Worm (Caenorhabditis elegans): ENCODE data around the gene rps-27.

The rps-27 gene

DNA sequence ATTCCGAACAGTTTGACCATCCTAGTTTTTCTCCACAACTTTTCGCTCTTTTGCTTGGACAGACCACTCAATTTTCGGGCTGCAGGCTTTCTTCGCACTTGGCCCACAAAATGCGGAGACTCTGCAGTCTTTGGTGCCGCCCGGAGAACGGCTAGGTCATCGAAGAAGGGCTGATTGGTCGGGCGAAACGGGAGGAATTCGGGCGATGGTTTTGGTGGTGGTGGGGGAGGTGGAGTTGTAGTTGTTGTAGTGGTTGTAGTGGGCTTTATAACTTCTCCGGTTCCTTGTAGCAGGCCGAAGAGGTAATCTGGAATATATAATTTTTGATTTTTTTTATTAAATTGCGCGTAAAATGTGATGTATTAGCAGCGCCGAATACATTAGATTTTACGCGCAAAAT, 33.8 kb upstream of the rps-27 start:
- no peak for TF ChIP-seq lin-39 (tag; optimal IDR thresholded peaks at IDR 0.05)
- TF ChIP-seq aly-2 (tag; optimal IDR thresholded peaks at IDR 0.05): no peak
- TF ChIP-seq ceh-28 (tag; optimal IDR thresholded peaks at IDR 0.05): no peak
- TF ChIP-seq sea-2 (GFP tag; optimal IDR thresholded peaks at IDR 0.05): no peak
- no peak for TF ChIP-seq jun-1 (tag; optimal IDR thresholded peaks at IDR 0.05)
- no peak for TF ChIP-seq mml-1 (tag; optimal IDR thresholded peaks at IDR 0.05)
- TF ChIP-seq nhr-12 (tag; optimal IDR thresholded peaks at IDR 0.05): no peak
- TF ChIP-seq ceh-9 (tag; optimal IDR thresholded peaks at IDR 0.05): no peak
- TF ChIP-seq ceh-16 (tag; optimal IDR thresholded peaks at IDR 0.05): no peak
- no peak for TF ChIP-seq R02D3.7 (tag; optimal IDR thresholded peaks at IDR 0.05)

DNA sequence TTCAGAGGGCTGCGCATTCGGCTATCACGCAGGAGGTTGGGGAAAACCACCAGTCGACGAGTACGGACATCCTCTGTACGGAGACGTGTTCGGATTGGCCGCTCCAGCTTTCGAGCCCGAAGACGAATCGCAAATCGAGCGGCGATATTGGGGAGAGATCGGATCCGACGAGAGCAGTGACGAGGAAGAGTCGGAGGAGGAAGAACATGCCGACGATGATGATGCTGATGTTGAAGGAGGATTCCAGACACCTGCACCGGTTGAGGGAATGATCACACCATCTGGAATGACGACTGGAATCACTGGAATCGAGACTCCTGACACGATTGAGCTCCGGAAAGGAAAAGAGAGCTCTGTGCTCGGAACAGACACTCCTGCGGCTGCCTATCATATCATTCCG, 26.3 kb upstream of the rps-27 start:
- TF ChIP-seq skn-1 (tag; optimal IDR thresholded peaks at IDR 0.05) (no peak), nhr-76 (tag; optimal IDR thresholded peaks at IDR 0.05) (no peak), ceh-82 (tag; optimal IDR thresholded peaks at IDR 0.05) (no peak), fkh-2 (tag; optimal IDR thresholded peaks at IDR 0.05) (no peak), nhr-237 (tag; optimal IDR thresholded peaks at IDR 0.05) (no peak), unc-62 (GFP tag; optimal IDR thresholded peaks at IDR 0.05) (no peak), zag-1 (tag; optimal IDR thresholded peaks at IDR 0.05) (no peak), ama-1 (optimal IDR thresholded peaks at IDR 0.05) (no peak), nfya-1 (tag; optimal IDR thresholded peaks at IDR 0.05; ENCODE audit: insufficient read depth) (no peak), ceh-28 (tag; optimal IDR thresholded peaks at IDR 0.05) (no peak)

DNA sequence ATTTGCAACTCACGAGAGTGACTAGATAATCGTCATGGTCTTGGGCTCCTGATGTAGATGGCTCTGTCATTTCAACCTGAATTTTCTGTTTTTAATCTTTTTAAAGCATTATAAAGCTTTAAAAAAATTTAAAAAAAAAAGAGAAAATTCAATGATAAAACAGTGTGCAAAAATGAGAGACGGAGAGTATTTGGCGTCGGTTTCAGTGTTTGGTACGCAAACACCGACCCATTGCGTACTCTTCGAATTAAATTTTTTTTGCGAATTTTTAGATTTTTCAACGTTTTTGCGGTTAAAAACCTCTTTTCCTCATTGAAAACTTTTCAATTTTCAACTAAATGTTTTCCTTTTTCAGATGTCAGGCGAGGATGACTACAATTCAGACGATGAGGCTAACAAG, 24.0 kb upstream of the rps-27 start, which contains the start of the genes W03F9.2 and sftb-2:
Gene W03F9.2 (minus strand): TSS at position 153 of the 400 bp plus-strand sequence.
Gene sftb-2 (plus strand): TSS at position 356 of the 400 bp plus-strand sequence.
- TF ChIP-seq ceh-16 (tag; optimal IDR thresholded peaks at IDR 0.05): no peak
- TF ChIP-seq snpc-4 (tag; optimal IDR thresholded peaks at IDR 0.05): peak; percentile 4
- peak; percentile 54 for TF ChIP-seq hmg-11 (tag; optimal IDR thresholded peaks at IDR 0.05)
- peak; percentile 52 for TF ChIP-seq nfya-1 (tag; optimal IDR thresholded peaks at IDR 0.05; ENCODE audit: insufficient read depth)
- TF ChIP-seq ztf-4 (tag; optimal IDR thresholded peaks at IDR 0.05): no peak
- no peak for TF ChIP-seq unc-62 (GFP tag; optimal IDR thresholded peaks at IDR 0.05)
- peak; percentile 63 for TF ChIP-seq pha-4 (tag; optimal IDR thresholded peaks at IDR 0.05)
- no peak for TF ChIP-seq nhr-11 (tag; optimal IDR thresholded peaks at IDR 0.05)
- TF ChIP-seq lin-15B (tag; optimal IDR thresholded peaks at IDR 0.05): peak; percentile 48
- peak; percentile 23 for TF ChIP-seq ama-1 (optimal IDR thresholded peaks at IDR 0.05)
- no peak for TF ChIP-seq egl-27 (tag; optimal IDR thresholded peaks at IDR 0.05)

DNA sequence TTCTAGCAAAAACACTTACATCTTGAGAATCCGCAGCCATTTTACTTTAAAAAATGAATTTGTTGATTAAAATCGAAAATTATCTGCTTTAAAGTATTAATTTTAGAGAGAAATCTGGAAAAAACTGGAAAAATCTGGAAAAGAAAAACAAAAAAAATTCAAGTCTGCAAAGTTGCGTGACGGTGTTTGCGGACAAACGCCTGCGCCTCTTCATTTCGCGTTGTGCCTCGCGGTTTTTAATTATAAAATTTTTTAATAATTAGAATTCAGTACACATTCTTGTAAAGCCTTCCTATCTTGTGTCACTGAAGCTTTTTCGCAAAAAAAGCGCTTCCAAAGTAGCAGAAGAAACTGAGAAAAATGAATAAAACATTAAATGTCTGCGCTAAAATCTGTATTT, 22.7 kb upstream of the rps-27 start, which contains the start of gene W03F9.1:
Gene W03F9.1 (minus strand): TSS at position 109 of the 400 bp plus-strand sequence.
- TF ChIP-seq lin-15B (tag; optimal IDR thresholded peaks at IDR 0.05) (peak; percentile 31), sea-2 (GFP tag; optimal IDR thresholded peaks at IDR 0.05) (no peak), nhr-28 (tag; optimal IDR thresholded peaks at IDR 0.05) (no peak), nhr-12 (tag; optimal IDR thresholded peaks at IDR 0.05) (no peak), nhr-23 (tag; optimal IDR thresholded peaks at IDR 0.05) (peak; percentile 58), elt-2 (tag; optimal IDR thresholded peaks at IDR 0.05) (peak; percentile 31), lin-39 (tag; optimal IDR thresholded peaks at IDR 0.05) (peak; percentile 49), pha-4 (tag; optimal IDR thresholded peaks at IDR 0.05) (peak; percentile 73), nfya-1 (tag; optimal IDR thresholded peaks at IDR 0.05; ENCODE audit: insufficient read depth) (peak; percentile 62), hmg-11 (tag; optimal IDR thresholded peaks at IDR 0.05) (peak; percentile 89), nhr-43 (tag; optimal IDR thresholded peaks at IDR 0.05; ENCODE audit: poor library complexity, severe bottlenecking) (peak; percentile 34), egl-5 (tag; optimal IDR thresholded peaks at IDR 0.05) (peak; percentile 64), fkh-10 (GFP tag; optimal IDR thresholded peaks at IDR 0.05) (peak; percentile 8)

DNA sequence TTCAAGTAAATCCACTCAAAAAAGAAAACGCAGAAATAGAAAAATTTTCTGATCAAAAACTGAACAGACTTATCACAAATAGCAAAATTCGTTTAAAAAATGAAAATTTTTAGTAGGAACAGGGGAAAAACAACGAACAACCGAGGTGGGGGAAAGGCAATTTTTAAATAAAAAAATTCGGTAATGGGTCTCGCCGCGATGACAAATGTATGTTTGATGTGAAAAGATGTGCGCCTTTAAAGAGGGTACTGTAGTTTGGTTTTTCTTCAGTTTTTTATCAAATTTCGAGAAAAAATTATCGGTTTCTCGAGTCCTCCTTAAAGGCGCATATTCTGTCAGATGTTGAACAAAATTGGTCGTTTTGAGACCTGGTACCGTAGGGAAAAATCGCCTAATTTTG, 20.0 kb upstream of the rps-27 start:
- TF ChIP-seq nhr-25 (tag; optimal IDR thresholded peaks at IDR 0.05) (no peak), nhr-23 (tag; optimal IDR thresholded peaks at IDR 0.05) (no peak), eor-1 (tag; optimal IDR thresholded peaks at IDR 0.05) (no peak), R02D3.7 (tag; optimal IDR thresholded peaks at IDR 0.05) (no peak), elt-1 (tag; optimal IDR thresholded peaks at IDR 0.05) (no peak), nhr-237 (tag; optimal IDR thresholded peaks at IDR 0.05) (no peak), ztf-11 (tag; optimal IDR thresholded peaks at IDR 0.05) (no peak), ceh-28 (tag; optimal IDR thresholded peaks at IDR 0.05) (no peak), elt-3 (tag; optimal IDR thresholded peaks at IDR 0.05) (no peak), fos-1 (tag; optimal IDR thresholded peaks at IDR 0.05) (no peak), lsy-12 (tag; optimal IDR thresholded peaks at IDR 0.05) (no peak), ceh-9 (tag; optimal IDR thresholded peaks at IDR 0.05) (no peak), nhr-12 (tag; optimal IDR thresholded peaks at IDR 0.05) (no peak), pha-4 (tag; optimal IDR thresholded peaks at IDR 0.05) (no peak), snpc-4 (tag; optimal IDR thresholded peaks at IDR 0.05) (no peak)
